Fruit fly (Drosophila melanogaster): ENCODE results near the gene CG32638.

CG32638 gene

DNA sequence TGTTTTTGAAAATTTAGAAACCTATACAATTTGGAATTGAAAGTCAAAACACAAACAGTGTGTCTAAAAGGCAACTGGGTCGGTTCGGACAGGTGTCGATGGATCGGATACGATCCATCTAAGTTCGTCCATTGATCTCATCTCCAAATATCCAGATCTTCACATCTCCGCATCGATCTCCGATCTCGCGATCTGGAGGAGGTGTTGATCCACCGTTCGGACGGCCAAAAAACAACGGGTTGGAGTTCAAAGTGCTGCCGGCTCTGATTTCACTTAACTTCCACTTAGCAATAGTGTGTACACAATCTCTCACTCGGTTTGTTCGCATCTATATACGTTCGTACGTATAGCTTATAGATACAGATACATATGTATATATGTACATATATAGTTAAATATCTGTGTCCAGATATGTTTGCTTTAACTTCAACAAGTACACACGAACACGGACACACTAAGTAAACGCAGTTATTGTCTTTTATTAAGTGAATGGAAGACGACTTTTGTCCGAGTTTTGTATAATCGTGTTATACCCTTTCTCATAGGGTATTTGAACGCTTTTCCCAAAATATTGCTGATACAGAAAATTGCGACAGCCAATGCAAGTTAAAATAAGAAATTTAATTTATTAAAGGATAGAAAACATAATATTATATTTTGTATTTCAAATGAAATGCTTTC, 20.3 kb downstream of the CG32638 start, which contains the start of gene Fer3HCH (continued):
- TF ChIP-seq Spps (tag; optimal IDR thresholded peaks at IDR 0.05) (no peak), CG31388 (GFP tag; optimal IDR thresholded peaks at IDR 0.05) (no peak), Sox102F (GFP tag; optimal IDR thresholded peaks at IDR 0.05) (peak; percentile 42), CG9727 (GFP tag; optimal IDR thresholded peaks at IDR 0.05) (no peak), pita (GFP tag; optimal IDR thresholded peaks at IDR 0.05) (no peak), gce (GFP tag; IDR thresholded peaks at IDR 0.05) (no peak), Hr3 (GFP tag; optimal IDR thresholded peaks at IDR 0.05) (no peak), luna (GFP tag; optimal IDR thresholded peaks at IDR 0.05) (no peak), Bteb2 (GFP tag; optimal IDR thresholded peaks at IDR 0.05) (no peak), Lim3 (GFP tag; IDR thresholded peaks at IDR 0.05) (no peak), pho (GFP tag; optimal IDR thresholded peaks at IDR 0.05) (no peak), CG4820 (GFP tag; optimal IDR thresholded peaks at IDR 0.05) (no peak), MESR4 (GFP tag; optimal IDR thresholded peaks at IDR 0.05) (no peak), CG11696 (GFP tag; IDR thresholded peaks at IDR 0.05) (no peak), trh (GFP tag; optimal IDR thresholded peaks at IDR 0.05) (no peak), CG4424 (GFP tag; optimal IDR thresholded peaks at IDR 0.05) (no peak), pb (GFP tag; optimal IDR thresholded peaks at IDR 0.05) (no peak), Xrp1 (GFP tag; IDR thresholded peaks at IDR 0.05) (peak; percentile 25; the same call in 1 of the 2 replicates), lab (GFP tag; optimal IDR thresholded peaks at IDR 0.05) (peak; percentile 13), CG18262 (tag; optimal IDR thresholded peaks at IDR 0.05) (peak; percentile 4), Asciz (GFP tag; optimal IDR thresholded peaks at IDR 0.05) (peak; percentile 47), bsh (GFP tag; optimal IDR thresholded peaks at IDR 0.05) (peak in 1 of 2 experiments; percentile 20), repo (GFP tag; optimal IDR thresholded peaks at IDR 0.05) (no peak), corto (GFP tag; optimal IDR thresholded peaks at IDR 0.05) (no peak), jumu (GFP tag; optimal IDR thresholded peaks at IDR 0.05) (no peak), CG9797 (GFP tag; optimal IDR thresholded peaks at IDR 0.05) (no peak), gcm2 (GFP tag; optimal IDR thresholded peaks at IDR 0.05) (no peak), CG1233 (GFP tag; optimal IDR thresholded peaks at IDR 0.05) (no peak), Adf1 (GFP tag; IDR thresholded peaks at IDR 0.05) (no peak), dm (GFP tag; optimal IDR thresholded peaks at IDR 0.05) (no peak), Vsx1 (GFP tag; optimal IDR thresholded peaks at IDR 0.05) (peak; percentile 2), Deaf1 (tag; optimal IDR thresholded peaks at IDR 0.05) (no peak), seq (GFP tag; IDR thresholded peaks at IDR 0.05) (no peak), ap (GFP tag; IDR thresholded peaks at IDR 0.05) (no peak), gt (GFP tag; IDR thresholded peaks at IDR 0.05) (no peak), Fer2 (tag; optimal IDR thresholded peaks at IDR 0.05) (no peak), CG16779 (GFP tag; IDR thresholded peaks at IDR 0.05) (no peak), ci (GFP tag; IDR thresholded peaks at IDR 0.05) (peak; percentile 46; the same call in 1 of the 3 replicates), ro (GFP tag; IDR thresholded peaks at IDR 0.05) (no peak), CG8944 (GFP tag; optimal IDR thresholded peaks at IDR 0.05) (no peak), CG6791 (GFP tag; IDR thresholded peaks at IDR 0.05; ENCODE audit: partially characterized antibody) (no peak), Nf-YA (GFP tag; IDR thresholded peaks at IDR 0.05) (no peak), Atf3 (GFP tag; optimal IDR thresholded peaks at IDR 0.05) (no peak), gfzf (GFP tag; optimal IDR thresholded peaks at IDR 0.05) (no peak), zfh1 (GFP tag; IDR thresholded peaks at IDR 0.05) (no peak), Gug (GFP tag; IDR thresholded peaks at IDR 0.05) (no peak), HHEX (GFP tag; optimal IDR thresholded peaks at IDR 0.05) (peak; percentile 4), Antp (GFP tag; optimal IDR thresholded peaks at IDR 0.05) (no peak), CG15601 (tag; optimal IDR thresholded peaks at IDR 0.05) (peak; percentile 20), HmgZ (tag; optimal IDR thresholded peaks at IDR 0.05) (no peak), Oli (tag; optimal IDR thresholded peaks at IDR 0.05) (no peak)
